Worm (Caenorhabditis elegans): Measurements from ENCODE around the gene C49A9.6.

C49A9.6 gene

DNA sequence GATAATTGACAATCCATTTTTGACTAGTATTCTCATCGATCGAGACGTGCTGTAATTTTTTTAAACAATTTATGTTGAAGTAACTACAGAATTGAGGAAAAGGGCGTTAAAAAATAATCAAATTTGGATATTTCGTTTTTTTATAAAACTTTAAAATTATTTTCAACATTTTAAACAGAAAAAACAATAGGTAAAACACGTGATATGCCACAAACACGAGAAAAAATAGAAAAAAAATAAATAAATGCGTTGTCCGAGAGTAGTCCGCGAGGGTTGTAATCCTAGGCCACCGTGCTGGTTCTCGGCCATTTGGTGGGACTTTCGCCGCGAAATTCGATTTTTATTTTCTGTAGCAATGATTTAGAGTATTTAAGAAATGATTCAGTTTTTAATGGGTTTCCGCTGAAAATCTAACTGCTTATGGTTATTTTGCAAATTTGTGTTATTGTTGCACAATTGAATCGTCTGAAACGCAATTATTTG is 4.4 kb upstream of the C49A9.6 start, which contains the start of gene C49A9.10:
C49A9.10 (minus strand) TSS at position 51 of the 483 bp plus-strand sequence.
- peak in 1 of 2 experiments; percentile 89 for TF ChIP-seq lsy-2 (tag; optimal IDR thresholded peaks at IDR 0.05)
- TF ChIP-seq mdl-1 (tag; optimal IDR thresholded peaks at IDR 0.05): no peak
- peak; percentile 74 for TF ChIP-seq nhr-102 (tag; optimal IDR thresholded peaks at IDR 0.05)
- peak in 1 of 2 experiments; percentile 13 for TF ChIP-seq unc-62 (GFP tag; optimal IDR thresholded peaks at IDR 0.05 in 1 of 2)
- no peak for TF ChIP-seq unc-62 (tag; optimal IDR thresholded peaks at IDR 0.05)
- TF ChIP-seq daf-16 (GFP tag; optimal IDR thresholded peaks at IDR 0.05): peak in 1 of 2 experiments; percentile 57
- peak; percentile 69 for TF ChIP-seq daf-16 (tag; optimal IDR thresholded peaks at IDR 0.05)
- peak; percentile 52 for TF ChIP-seq nhr-48 (tag; optimal IDR thresholded peaks at IDR 0.05)
- 0 out of 2 replicates have a peak, but pooled peaks have one; percentile 28 for TF ChIP-seq ctbp-1 (GFP tag; IDR thresholded peaks at IDR 0.05)
- peak; percentile 27 for TF ChIP-seq fkh-10 (GFP tag; optimal IDR thresholded peaks at IDR 0.05)
- no peak for TF ChIP-seq ceh-62 (tag; optimal IDR thresholded peaks at IDR 0.05)
- TF ChIP-seq ZK337.2 (GFP tag; IDR thresholded peaks at IDR 0.05): peak; percentile 94
- no peak for TF ChIP-seq lir-3 (tag; optimal IDR thresholded peaks at IDR 0.05)
- no peak for TF ChIP-seq tag-97 (GFP tag; IDR thresholded peaks at IDR 0.05)
- peak; percentile 73 for TF ChIP-seq dve-1 (tag; optimal IDR thresholded peaks at IDR 0.05; ENCODE audit: insufficient read depth)
- TF ChIP-seq Y48G9A.11 (GFP tag; IDR thresholded peaks at IDR 0.05): peak; percentile 74; the same call in 1 of the 2 replicates
- no peak for TF ChIP-seq pqm-1 (tag; optimal IDR thresholded peaks at IDR 0.05)
- TF ChIP-seq spr-1 (tag; optimal IDR thresholded peaks at IDR 0.05): peak; percentile 38
- no peak for TF ChIP-seq daf-12 (tag; optimal IDR thresholded peaks at IDR 0.05)
- TF ChIP-seq tra-1 (GFP tag; IDR thresholded peaks at IDR 0.05): peak; percentile 73; the same call in 1 of the 2 replicates
- TF ChIP-seq pha-4 (GFP tag; IDR thresholded peaks at IDR 0.05): 0 out of 2 replicates have a peak, but pooled peaks have one; percentile 43
- TF ChIP-seq pha-4 (tag; optimal IDR thresholded peaks at IDR 0.05): peak; percentile 36
- TF ChIP-seq ceh-20 (GFP tag; IDR thresholded peaks at IDR 0.05): no peak; the same call in 1 of the 2 replicates
- TF ChIP-seq unc-130 (GFP tag; optimal IDR thresholded peaks at IDR 0.05): peak; percentile 89
- TF ChIP-seq sdz-12 (GFP tag; optimal IDR thresholded peaks at IDR 0.05): no peak
- peak; percentile 70 for TF ChIP-seq rbr-2 (tag; optimal IDR thresholded peaks at IDR 0.05)
- peak; percentile 77 for TF ChIP-seq hlh-30 (tag; optimal IDR thresholded peaks at IDR 0.05; ENCODE audit: insufficient read depth)
- no peak for TF ChIP-seq egl-43 (GFP tag; IDR thresholded peaks at IDR 0.05)
- peak; percentile 76 for TF ChIP-seq mep-1 (tag; optimal IDR thresholded peaks at IDR 0.05)
- TF ChIP-seq aha-1 (tag): peak; percentile 52
- peak; percentile 100 for TF ChIP-seq mes-2 (tag; optimal IDR thresholded peaks at IDR 0.05; ENCODE audit: poor library complexity, severe bottlenecking)
- no peak for TF ChIP-seq lim-7 (GFP tag; IDR thresholded peaks at IDR 0.05)
- TF ChIP-seq Y105C5A.15 (GFP tag; IDR thresholded peaks at IDR 0.05): no peak
- peak; percentile 59 for TF ChIP-seq F10B5.3 (tag; optimal IDR thresholded peaks at IDR 0.05)
- TF ChIP-seq lin-13 (GFP tag; optimal IDR thresholded peaks at IDR 0.05): peak; percentile 36
- TF ChIP-seq nhr-237 (tag; optimal IDR thresholded peaks at IDR 0.05): no peak
- no peak for TF ChIP-seq gei-8 (GFP tag; optimal IDR thresholded peaks at IDR 0.05)
- no peak for TF ChIP-seq nhr-10 (tag; optimal IDR thresholded peaks at IDR 0.05)
- TF ChIP-seq mdt-29 (GFP tag; IDR thresholded peaks at IDR 0.05): peak; percentile 71
- TF ChIP-seq nhr-77 (tag; optimal IDR thresholded peaks at IDR 0.05): peak; percentile 59
- peak; percentile 55 for TF ChIP-seq ztf-7 (tag; optimal IDR thresholded peaks at IDR 0.05)
- peak; percentile 52; the same call in 1 of the 2 replicates for TF ChIP-seq ceh-44 (GFP tag; IDR thresholded peaks at IDR 0.05)
- TF ChIP-seq snpc-1.2 (GFP tag; IDR thresholded peaks at IDR 0.05): peak; percentile 95
- TF ChIP-seq duxl-1 (tag; optimal IDR thresholded peaks at IDR 0.05; ENCODE audit: poor library complexity): peak; percentile 69
- TF ChIP-seq hmg-1.1 (GFP tag; IDR thresholded peaks at IDR 0.05): no peak
- no peak for TF ChIP-seq mxl-2 (GFP tag; conservative IDR thresholded peaks at IDR 0.05)
- TF ChIP-seq T20F7.1 (GFP tag; optimal IDR thresholded peaks at IDR 0.05): peak; percentile 70
- peak; percentile 33 for TF ChIP-seq F37D6.2 (tag; optimal IDR thresholded peaks at IDR 0.05)
- TF ChIP-seq hlh-11 (tag; optimal IDR thresholded peaks at IDR 0.05): no peak
- peak; percentile 76; the same call in 1 of the 2 replicates for TF ChIP-seq lin-38 (GFP tag; IDR thresholded peaks at IDR 0.05)
- peak; percentile 98 for TF ChIP-seq dpl-1 (GFP tag; optimal IDR thresholded peaks at IDR 0.05)
